Fruit fly (Drosophila melanogaster) whole organism, pupa: Measurements from ENCODE around the gene CG4553.

ENCODE experiments used
- CG10348 ChIP-seq: fragments of 200-800 bp; sonication (Bioruptor generic); IDR thresholded peaks from 2 replicates; pipeline ENCODE4 v1.3.6; 2022; ENCODE audit warnings: missing biosample characterization, missing genetic modification characterization
- CG12605 ChIP-seq: fragments of 200-800 bp; sonication (Bioruptor generic); IDR thresholded peaks from 2 replicates; pipeline ENCODE4 v1.3.6; 2022; ENCODE audit warnings: missing biosample characterization, missing genetic modification characterization
- CG13204 ChIP-seq: fragments of 200-800 bp; sonication (Bioruptor generic); optimal IDR thresholded peaks from 2 replicates; lab custom pipeline; 2018; ENCODE audit warnings: missing biosample characterization, mild to moderate bottlenecking, missing genetic modification characterization, moderate library complexity
- CG14655 ChIP-seq: fragments of 200-800 bp; sonication (Bioruptor generic); optimal IDR thresholded peaks from 3 replicates; lab custom pipeline; 2017; ENCODE audit warnings: mild to moderate bottlenecking, missing biosample characterization, missing genetic modification reagents, missing genetic modification characterization
- CG15710 ChIP-seq: fragments of 200-800 bp; sonication (Bioruptor generic); optimal IDR thresholded peaks from 2 replicates; lab custom pipeline; 2018; ENCODE audit warnings: missing biosample characterization, mild to moderate bottlenecking, missing genetic modification characterization, moderate library complexity
- CG17806 ChIP-seq: fragments of 200-800 bp; sonication (Bioruptor generic); optimal IDR thresholded peaks from 2 replicates; lab custom pipeline; 2018; ENCODE audit warnings: missing biosample characterization, mild to moderate bottlenecking, missing genetic modification characterization, moderate library complexity
- CG32121 ChIP-seq: fragments of 200-800 bp; sonication (Bioruptor generic); IDR thresholded peaks from 2 replicates; pipeline ENCODE4 v1.3.6; 2022; ENCODE audit warnings: missing biosample characterization, missing genetic modification characterization
- CG34367 ChIP-seq: fragments of 200-800 bp; sonication (Bioruptor generic); optimal IDR thresholded peaks from 2 replicates; lab custom pipeline; 2018; ENCODE audit warnings: missing biosample characterization, mild to moderate bottlenecking, missing genetic modification characterization
- CG4496 ChIP-seq: fragments of 200-800 bp; sonication (Bioruptor generic); IDR thresholded peaks from 3 replicates; pipeline ENCODE4 v1.3.6; 2022; ENCODE audit warnings: missing biosample characterization, missing genetic modification characterization
- CG8159 ChIP-seq: fragments of 200-800 bp; sonication (Bioruptor generic); optimal IDR thresholded peaks from 3 replicates; lab custom pipeline; 2018; ENCODE audit warnings: missing biosample characterization, mild to moderate bottlenecking, missing genetic modification characterization, moderate library complexity
- CG8301 ChIP-seq: fragments of 200-800 bp; sonication (Bioruptor generic); optimal IDR thresholded peaks from 2 replicates; lab custom pipeline; 2018; ENCODE audit warnings: missing biosample characterization, mild to moderate bottlenecking, missing genetic modification characterization
- CG9948 ChIP-seq: fragments of 200-800 bp; sonication (Bioruptor generic); optimal IDR thresholded peaks from 2 replicates; lab custom pipeline; 2018; ENCODE audit warnings: missing biosample characterization, mild to moderate bottlenecking, missing genetic modification characterization, moderate library complexity
- D1 ChIP-seq: fragments of 200-800 bp; sonication (Bioruptor generic); optimal IDR thresholded peaks from 2 replicates; lab custom pipeline; 2018; ENCODE audit warnings: missing biosample characterization, mild to moderate bottlenecking, missing genetic modification characterization, moderate library complexity
- EcR ChIP-seq: fragments of 200-800 bp; sonication (Bioruptor generic); optimal IDR thresholded peaks from 3 replicates; lab custom pipeline; 2019; ENCODE audit warnings: missing biosample characterization, missing genetic modification characterization, mild to moderate bottlenecking, moderate library complexity, missing genetic modification reagents
- Ets98B ChIP-seq: fragments of 200-800 bp; sonication (Bioruptor generic); IDR thresholded peaks from 2 replicates; pipeline ENCODE4 v1.3.6; 2022; ENCODE audit warnings: missing biosample characterization, missing genetic modification characterization
- Pif1A ChIP-seq: fragments of 200-800 bp; sonication (Bioruptor generic); optimal IDR thresholded peaks from 3 replicates; lab custom pipeline; 2016; ENCODE audit warnings: missing biosample characterization, missing genetic modification characterization
- Pif1B ChIP-seq: fragments of 200-800 bp; sonication (Bioruptor generic); optimal IDR thresholded peaks from 3 replicates; lab custom pipeline; 2016; ENCODE audit warnings: missing biosample characterization, missing genetic modification characterization
- Snoo ChIP-seq: fragments of 200-800 bp; sonication (Bioruptor generic); optimal IDR thresholded peaks from 3 replicates; lab custom pipeline; 2017; ENCODE audit warnings: missing biosample characterization, mild to moderate bottlenecking, missing genetic modification characterization, inconsistent platforms
- fd96Ca ChIP-seq: fragments of 200-800 bp; sonication (Bioruptor generic); IDR thresholded peaks from 3 replicates; pipeline ENCODE4 v1.3.6; 2022; ENCODE audit warnings: missing biosample characterization, missing genetic modification characterization
- gl ChIP-seq: fragments of 200-800 bp; sonication (Bioruptor generic); optimal IDR thresholded peaks from 2 replicates; lab custom pipeline; 2018; ENCODE audit warnings: missing biosample characterization, mild to moderate bottlenecking, missing genetic modification characterization
- rn ChIP-seq: fragments of 200-800 bp; sonication (Bioruptor generic); IDR thresholded peaks from 2 replicates; pipeline ENCODE4 v1.3.6; 2022; ENCODE audit warnings: missing biosample characterization, missing genetic modification characterization

CG4553 gene

DNA sequence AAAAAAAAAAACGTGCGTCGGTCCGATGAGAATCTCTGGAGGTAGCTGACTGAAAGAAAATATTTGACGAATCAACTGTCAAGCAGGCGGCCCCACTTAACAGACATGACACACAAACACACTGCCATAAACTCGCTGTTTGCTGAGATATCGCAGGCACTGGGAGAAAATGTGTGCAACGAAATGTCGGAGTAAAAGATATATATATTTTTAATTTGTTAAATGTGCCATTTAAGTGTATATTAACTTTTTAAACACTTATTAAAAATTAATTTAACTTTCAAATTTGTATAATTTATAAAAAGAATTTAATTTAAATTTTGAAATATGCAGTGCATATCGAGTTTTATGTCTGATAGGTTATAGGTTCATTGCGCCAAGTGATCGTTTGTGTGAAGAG is 12.4 kb upstream of the CG4553 start:
- TF ChIP-seq Ets98B (GFP tag; lab: Robert Waterston, UW), result peak; percentile 53
- TF ChIP-seq EcR (GFP tag; lab: Kevin White, UChicago), result peak; percentile 30
- TF ChIP-seq CG14655, result peak; percentile 49
- TF ChIP-seq CG4496, result peak; percentile 51; the same call in 1 of the 3 replicates
- TF ChIP-seq CG10348 (GFP tag; lab: Robert Waterston, UW), result no peak
- peak; percentile 38; the same call in 1 of the 2 replicates for TF ChIP-seq CG32121
- TF ChIP-seq CG15710 (tag; lab: Kevin White, UChicago), result peak; percentile 46
- peak; percentile 66 for TF ChIP-seq CG8159
- TF ChIP-seq Pif1B, result peak; percentile 64
- 0 out of 2 replicates have a peak, but pooled peaks have one; percentile 31 for TF ChIP-seq CG12605 (GFP tag; lab: Robert Waterston, UW)
- no peak for TF ChIP-seq CG34367 (tag; lab: Kevin White, UChicago)
- TF ChIP-seq CG8301 (tag; lab: Kevin White, UChicago), result peak; percentile 55
- no peak for TF ChIP-seq rn (GFP tag; lab: Robert Waterston, UW)
- TF ChIP-seq D1 (tag; lab: Kevin White, UChicago), result no peak
- no peak for TF ChIP-seq Snoo
- TF ChIP-seq Pif1A, result peak; percentile 42
- TF ChIP-seq CG9948 (tag; lab: Kevin White, UChicago), result peak; percentile 62
- no peak for TF ChIP-seq CG13204 (GFP tag; lab: Kevin White, UChicago)
- TF ChIP-seq gl, result no peak
- peak; percentile 54 for TF ChIP-seq CG17806 (tag; lab: Kevin White, UChicago)
- peak; percentile 56; the same call in 2 of the 3 replicates for TF ChIP-seq fd96Ca (GFP tag; lab: Robert Waterston, UW)

DNA sequence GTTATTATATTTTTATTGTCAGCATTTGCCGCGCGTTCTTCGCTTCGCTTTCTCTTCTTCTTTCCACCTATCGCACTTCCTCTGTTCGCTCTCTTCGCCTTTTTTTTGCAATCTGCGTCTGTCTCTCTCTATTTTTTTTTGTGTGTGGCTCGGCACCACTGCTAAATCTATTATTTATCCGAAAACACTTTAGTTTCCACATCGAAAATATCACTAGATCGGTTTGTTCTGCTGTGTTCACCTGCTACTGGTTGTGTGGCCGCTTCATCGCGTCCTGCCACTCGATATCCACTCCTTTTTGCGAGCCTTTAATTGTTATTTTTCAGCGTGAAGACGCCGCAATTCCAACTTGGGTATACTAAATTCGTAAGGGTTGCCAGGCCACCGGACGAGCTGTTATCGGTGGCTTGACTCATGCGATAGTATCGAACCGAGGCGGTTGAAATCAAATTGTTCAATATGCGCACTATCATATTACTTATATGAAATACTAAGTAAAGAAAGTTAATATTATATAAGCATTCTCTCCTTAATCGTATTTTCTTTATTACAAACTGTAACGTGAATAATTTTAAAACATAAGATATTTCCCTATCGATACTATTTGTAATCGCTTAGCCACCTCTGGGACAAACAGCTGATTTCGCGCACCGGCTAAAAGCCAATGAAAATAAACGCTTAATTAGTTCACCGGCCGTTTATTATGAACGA is 5.9 kb upstream of the CG4553 start, which contains the start of the genes XNP, CG42488 and CG5116:
TSS of gene XNP (minus strand) at position 372 of the 711 bp plus-strand sequence.
TSS of gene CG42488 (plus strand) at position 636 of the 711 bp plus-strand sequence.
TSS of gene CG5116 (plus strand) at position 636 of the 711 bp plus-strand sequence.
- no peak for TF ChIP-seq CG10348 (GFP tag; lab: Robert Waterston, UW)
- peak; percentile 32 for TF ChIP-seq EcR (GFP tag; lab: Kevin White, UChicago)
- TF ChIP-seq gl, result peak; percentile 92
- 0 out of 3 replicates have a peak, but pooled peaks have one; percentile 58 for TF ChIP-seq fd96Ca (GFP tag; lab: Robert Waterston, UW)
- TF ChIP-seq Pif1A, result no peak
- peak; percentile 51 for TF ChIP-seq CG9948 (tag; lab: Kevin White, UChicago)
- TF ChIP-seq CG13204 (GFP tag; lab: Kevin White, UChicago), result peak; percentile 90
- peak; percentile 58 for TF ChIP-seq CG17806 (tag; lab: Kevin White, UChicago)
- TF ChIP-seq CG32121, result peak; percentile 44
- TF ChIP-seq D1 (tag; lab: Kevin White, UChicago), result no peak
- peak; percentile 77 for TF ChIP-seq CG4496
- peak; percentile 92 for TF ChIP-seq CG12605 (GFP tag; lab: Robert Waterston, UW)
- peak; percentile 71 for TF ChIP-seq CG15710 (tag; lab: Kevin White, UChicago)
- TF ChIP-seq CG14655, result no peak
- peak; percentile 63 for TF ChIP-seq CG8159
- TF ChIP-seq Pif1B, result peak; percentile 78
- TF ChIP-seq Snoo, result peak; percentile 37
- TF ChIP-seq Ets98B (GFP tag; lab: Robert Waterston, UW), result peak; percentile 70
- TF ChIP-seq CG8301 (tag; lab: Kevin White, UChicago), result peak; percentile 76
- TF ChIP-seq rn (GFP tag; lab: Robert Waterston, UW), result peak; percentile 36; the same call in 1 of the 2 replicates
- peak; percentile 78 for TF ChIP-seq CG34367 (tag; lab: Kevin White, UChicago)

DNA sequence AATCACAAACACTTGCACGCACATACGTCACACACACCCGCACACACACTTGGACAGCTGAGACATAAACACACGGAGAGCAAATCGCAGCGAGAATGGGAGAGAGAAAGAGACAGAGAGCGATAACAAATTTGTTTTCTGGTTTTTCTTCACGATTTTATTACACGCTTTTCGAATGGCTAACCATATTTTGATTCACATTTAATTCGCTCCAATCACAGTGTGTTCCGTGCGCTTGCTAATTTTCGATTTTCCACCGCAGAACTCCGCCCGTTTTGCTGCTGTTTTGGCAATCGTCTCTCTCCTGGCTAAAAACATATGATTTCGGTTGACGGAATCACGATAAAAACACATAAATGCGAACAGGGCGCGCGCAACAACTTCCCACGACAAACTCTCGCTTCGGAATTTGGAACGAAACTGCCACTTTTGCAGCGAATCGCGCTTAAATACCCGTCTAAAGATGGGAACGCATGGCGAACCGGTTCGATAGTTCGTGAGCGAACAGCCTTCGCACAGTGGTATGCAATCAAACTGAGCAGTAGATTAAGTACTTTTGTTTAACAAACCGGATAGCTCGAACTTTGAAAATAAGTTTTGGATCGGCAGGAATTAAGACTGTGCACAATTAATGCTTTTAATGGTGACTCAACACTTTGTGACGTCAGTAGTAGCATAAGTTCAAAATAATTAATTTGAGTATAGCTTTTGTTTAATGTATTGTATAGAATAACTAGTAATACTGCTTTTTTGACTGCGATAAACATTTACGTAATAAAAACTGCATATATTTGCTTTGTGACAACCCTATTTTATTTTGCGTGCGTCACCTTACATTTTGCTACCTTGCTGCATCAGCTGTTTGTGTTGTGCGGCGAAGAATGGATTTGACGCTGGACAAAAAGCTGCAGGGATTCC is 3.8 kb downstream of the CG4553 start, which contains the start of the genes Fur1 and Vps33B:
TSS of gene Fur1 (minus strand) at position 424 of the 918 bp plus-strand sequence.
TSS of gene Vps33B (plus strand) at position 856 of the 918 bp plus-strand sequence.
- TF ChIP-seq CG8301 (tag; lab: Kevin White, UChicago) (peak; percentile 95), CG34367 (tag; lab: Kevin White, UChicago) (peak; percentile 95), CG32121 (peak; percentile 94), rn (GFP tag; lab: Robert Waterston, UW) (peak; percentile 84), CG13204 (GFP tag; lab: Kevin White, UChicago) (peak; percentile 77), Pif1A (peak; percentile 98), CG8159 (peak; percentile 95), Snoo (peak; percentile 96), gl (peak; percentile 89), EcR (GFP tag; lab: Kevin White, UChicago) (no peak), Pif1B (peak; percentile 96), Ets98B (GFP tag; lab: Robert Waterston, UW) (peak; percentile 92), D1 (tag; lab: Kevin White, UChicago) (no peak), CG12605 (GFP tag; lab: Robert Waterston, UW) (peak; percentile 91), CG17806 (tag; lab: Kevin White, UChicago) (peak; percentile 92), CG9948 (tag; lab: Kevin White, UChicago) (peak; percentile 95), CG14655 (peak; percentile 97), CG15710 (tag; lab: Kevin White, UChicago) (peak; percentile 95), CG4496 (peak; percentile 95; the same call in 2 of the 3 replicates), fd96Ca (GFP tag; lab: Robert Waterston, UW) (peak; percentile 96), CG10348 (GFP tag; lab: Robert Waterston, UW) (peak; percentile 73)
